Fruit fly (Drosophila melanogaster) whole organism, embryonic: ENCODE results near the gene CG14286.

ENCODE experiments used
- C15 ChIP-seq: fragments of 200-800 bp; sonication (Bioruptor generic); IDR thresholded peaks from 3 replicates; pipeline ENCODE4 v1.3.6; 2022; ENCODE audit warnings: missing biosample characterization, missing genetic modification characterization
- CG10321 ChIP-seq: fragments of 200-800 bp; sonication (Bioruptor generic); IDR thresholded peaks from 2 replicates; pipeline ENCODE4 v1.3.6; 2022; ENCODE audit warnings: missing biosample characterization, missing genetic modification characterization
- CG10431 ChIP-seq: fragments of 200-800 bp; sonication (Bioruptor generic); optimal IDR thresholded peaks from 3 replicates; lab custom pipeline; 2018; ENCODE audit warnings: missing biosample characterization, mild to moderate bottlenecking, missing genetic modification characterization
- CG11504 ChIP-seq: fragments of 200-800 bp; sonication (Bioruptor generic); optimal IDR thresholded peaks from 3 replicates; lab custom pipeline; 2019; ENCODE audit warnings: missing biosample characterization, mild to moderate bottlenecking, missing genetic modification characterization, moderate library complexity
- CG11695 ChIP-seq: fragments of 200-800 bp; sonication (Bioruptor generic); IDR thresholded peaks from 3 replicates; pipeline ENCODE4 v1.3.6; 2022; ENCODE audit warnings: missing biosample characterization, missing genetic modification characterization
- CG12071 ChIP-seq: fragments of 200-800 bp; sonication (Bioruptor generic); optimal IDR thresholded peaks from 3 replicates; lab custom pipeline; 2018; ENCODE audit warnings: missing biosample characterization, mild to moderate bottlenecking, missing genetic modification characterization
- CG12744 ChIP-seq: fragments of 200-800 bp; sonication (Bioruptor generic); optimal IDR thresholded peaks from 2 replicates; lab custom pipeline; 2016; ENCODE audit warnings: missing biosample characterization, missing genetic modification characterization
- CG13123 ChIP-seq: fragments of 200-800 bp; sonication (Bioruptor generic); optimal IDR thresholded peaks from 2 replicates; lab custom pipeline; 2016; ENCODE audit warnings: missing biosample characterization, missing genetic modification characterization
- CG14441 ChIP-seq: fragments of 200-800 bp; sonication (Bioruptor generic); IDR thresholded peaks from 2 replicates; pipeline ENCODE4 v1.3.6; 2022; ENCODE audit warnings: missing biosample characterization, missing genetic modification characterization
- CG17361 ChIP-seq: fragments of 200-800 bp; sonication (Bioruptor generic); IDR thresholded peaks from 3 replicates; pipeline ENCODE4 v1.3.6; 2022; ENCODE audit warnings: missing biosample characterization, missing genetic modification characterization
- CG2116 ChIP-seq: fragments of 200-800 bp; sonication (Bioruptor generic); optimal IDR thresholded peaks from 3 replicates; lab custom pipeline; 2018; ENCODE audit warnings: missing biosample characterization, mild to moderate bottlenecking, missing genetic modification characterization
- CG2889 ChIP-seq: fragments of 200-800 bp; sonication (Bioruptor generic); IDR thresholded peaks from 3 replicates; pipeline ENCODE4 v1.3.6; 2022; ENCODE audit warnings: missing biosample characterization, missing genetic modification characterization
- CG31224 ChIP-seq: fragments of 200-800 bp; sonication (Bioruptor generic); IDR thresholded peaks from 2 replicates; pipeline ENCODE4 v1.3.6; 2022; ENCODE audit warnings: missing biosample characterization, missing genetic modification characterization
- CG31388 ChIP-seq: fragments of 200-800 bp; sonication (Bioruptor generic); optimal IDR thresholded peaks from 2 replicates; lab custom pipeline; 2016; ENCODE audit warnings: missing biosample characterization, missing genetic modification characterization
- CG3838 ChIP-seq: fragments of 200-800 bp; sonication (Bioruptor generic); optimal IDR thresholded peaks from 3 replicates; lab custom pipeline; 2016; ENCODE audit warnings: missing biosample characterization, missing genetic modification characterization
- CG3847 ChIP-seq: fragments of 200-800 bp; sonication (Bioruptor generic); IDR thresholded peaks from 2 replicates; pipeline ENCODE4 v1.3.6; 2022; ENCODE audit warnings: missing biosample characterization, missing genetic modification characterization
- CG6175 ChIP-seq: fragments of 200-800 bp; sonication (Bioruptor generic); IDR thresholded peaks from 3 replicates; pipeline ENCODE4 v1.3.6; 2022; ENCODE audit warnings: missing biosample characterization, missing genetic modification characterization
- CG6765 ChIP-seq: fragments of 200-800 bp; sonication (Bioruptor generic); optimal IDR thresholded peaks from 3 replicates; lab custom pipeline; 2017; ENCODE audit warnings: missing biosample characterization, mild to moderate bottlenecking, missing genetic modification characterization
- CG8765 ChIP-seq: fragments of 200-800 bp; sonication (Bioruptor generic); IDR thresholded peaks from 2 replicates; pipeline ENCODE4 v1.3.6; 2022; ENCODE audit warnings: missing biosample characterization, missing genetic modification characterization
- CG9437 ChIP-seq: fragments of 200-800 bp; sonication (Bioruptor generic); optimal IDR thresholded peaks from 2 replicates; lab custom pipeline; 2018; ENCODE audit warnings: missing biosample characterization, mild to moderate bottlenecking, missing genetic modification characterization
- Dek ChIP-seq: fragments of 200-800 bp; sonication (Bioruptor generic); optimal IDR thresholded peaks from 3 replicates; lab custom pipeline; 2019; ENCODE audit warnings: missing biosample characterization, mild to moderate bottlenecking, missing genetic modification characterization, moderate library complexity
- Doc2 ChIP-seq: fragments of 200-800 bp; sonication (Bioruptor generic); IDR thresholded peaks from 2 replicates; pipeline ENCODE4 v1.3.6; 2022; ENCODE audit warnings: missing biosample characterization, missing genetic modification characterization
- Doc3 ChIP-seq: fragments of 200-800 bp; sonication (Bioruptor generic); IDR thresholded peaks from 3 replicates; pipeline ENCODE4 v1.3.6; 2022; ENCODE audit warnings: missing biosample characterization, missing genetic modification characterization; ENCODE audit not compliant: partially characterized antibody
- E2f1 ChIP-seq: fragments of 200-800 bp; sonication (Bioruptor generic); IDR thresholded peaks from 2 replicates; pipeline ENCODE4 v1.3.6; 2022; ENCODE audit warnings: missing biosample characterization, missing genetic modification characterization
- ERR ChIP-seq: fragments of 200-800 bp; sonication (Bioruptor generic); optimal IDR thresholded peaks from 2 replicates; lab custom pipeline; 2016; ENCODE audit warnings: missing biosample characterization, missing genetic modification characterization
- Fer2 ChIP-seq: fragments of 200-800 bp; sonication (Bioruptor generic); optimal IDR thresholded peaks from 2 replicates; lab custom pipeline; 2018; ENCODE audit warnings: missing biosample characterization, mild to moderate bottlenecking, missing genetic modification characterization, moderate library complexity
- Hr78 ChIP-seq, 2 experiments: fragments of 200-800 bp in 1 of 2; fragments of >200 bp in 1 of 2; sonication (Bioruptor generic) in 1 of 2; optimal IDR thresholded peaks; 2 replicates each; lab custom pipeline; 2017 to 2019; ENCODE audit warnings: missing biosample characterization in 2 of 2, missing genetic modification characterization in 2 of 2, mild to moderate bottlenecking in 1 of 2, moderate library complexity in 1 of 2
- Meics ChIP-seq: fragments of 200-800 bp; sonication (Bioruptor generic); optimal IDR thresholded peaks from 2 replicates; lab custom pipeline; 2017; ENCODE audit warnings: missing biosample characterization, mild to moderate bottlenecking, missing genetic modification characterization
- Nf-YA ChIP-seq: fragments of 200-800 bp; sonication (Bioruptor generic); IDR thresholded peaks from 2 replicates; pipeline ENCODE4 v1.3.6; 2022; ENCODE audit warnings: missing biosample characterization, missing genetic modification characterization
- Poxn ChIP-seq: fragments of 200-800 bp; sonication (Bioruptor generic); IDR thresholded peaks from 2 replicates; pipeline ENCODE4 v1.3.6; 2022; ENCODE audit warnings: missing biosample characterization, missing genetic modification characterization
- Side ChIP-seq: fragments of 200-800 bp; sonication (Bioruptor generic); optimal IDR thresholded peaks from 2 replicates; lab custom pipeline; 2016; ENCODE audit warnings: missing biosample characterization, missing genetic modification characterization
- Ssrp ChIP-seq: fragments of 200-800 bp; sonication (Bioruptor generic); optimal IDR thresholded peaks from 2 replicates; lab custom pipeline; 2018; ENCODE audit warnings: missing biosample characterization, mild to moderate bottlenecking, missing genetic modification characterization, moderate library complexity
- bigmax ChIP-seq: fragments of 200-800 bp; sonication (Bioruptor generic); optimal IDR thresholded peaks from 2 replicates; lab custom pipeline; 2018; ENCODE audit warnings: missing biosample characterization, mild to moderate bottlenecking, missing genetic modification characterization
- dmrt11E ChIP-seq: fragments of 200-800 bp; sonication (Bioruptor generic); optimal IDR thresholded peaks from 3 replicates; lab custom pipeline; 2018; ENCODE audit warnings: missing biosample characterization, mild to moderate bottlenecking, missing genetic modification characterization, moderate library complexity
- fu2 ChIP-seq: fragments of 200-800 bp; sonication (Bioruptor generic); optimal IDR thresholded peaks from 2 replicates; lab custom pipeline; 2016; ENCODE audit warnings: missing biosample characterization, missing genetic modification characterization
- gem ChIP-seq: fragments of 200-800 bp; sonication (Bioruptor generic); optimal IDR thresholded peaks from 2 replicates; lab custom pipeline; 2019; ENCODE audit warnings: missing biosample characterization, mild to moderate bottlenecking, missing genetic modification characterization, moderate library complexity
- grau ChIP-seq: fragments of 200-800 bp; optimal IDR thresholded peaks from 3 replicates; lab custom pipeline; 2019; ENCODE audit warnings: missing biosample characterization, mild to moderate bottlenecking, missing genetic modification characterization, moderate library complexity
- jumu ChIP-seq: fragments of 200-800 bp; sonication (Bioruptor generic); optimal IDR thresholded peaks from 3 replicates; lab custom pipeline; 2016; ENCODE audit warnings: missing biosample characterization, missing genetic modification characterization
- mirr ChIP-seq: fragments of 200-800 bp; sonication (Bioruptor generic); optimal IDR thresholded peaks from 3 replicates; lab custom pipeline; 2018; ENCODE audit warnings: missing biosample characterization, mild to moderate bottlenecking, missing genetic modification characterization
- prd ChIP-seq, 3 experiments: fragments of >200 bp in 2 of 3; fragments of 200-800 bp in 1 of 3; sonication (Bioruptor generic) in 1 of 3; optimal IDR thresholded peaks in 2 of 3; IDR thresholded peaks in 1 of 3; 2 replicates in 2 of 3; 3 replicates in 1 of 3; pipeline versions ENCODE4 v1.3.6 to Lab custom; 2017 to 2022; ENCODE audit warnings: missing biosample characterization in 1 of 3, missing genetic modification characterization in 1 of 3
- row ChIP-seq: fragments of 200-800 bp; sonication (Bioruptor generic); IDR thresholded peaks from 3 replicates; pipeline ENCODE4 v1.3.6; 2022; ENCODE audit warnings: missing biosample characterization, missing genetic modification characterization
- run ChIP-seq: fragments of 200-800 bp; sonication (Bioruptor generic); optimal IDR thresholded peaks from 3 replicates; lab custom pipeline; 2018; ENCODE audit warnings: missing biosample characterization, mild to moderate bottlenecking, missing genetic modification characterization
- sens ChIP-seq: fragments of 200-800 bp; sonication (Bioruptor generic); peaks from one replicate; lab custom pipeline; 2016; ENCODE audit warnings: missing biosample characterization, missing genetic modification characterization
- sna ChIP-seq: fragments of 200-800 bp; sonication (Bioruptor generic); IDR thresholded peaks from 2 replicates; pipeline ENCODE4 v1.3.6; 2022; ENCODE audit warnings: missing biosample characterization, missing genetic modification characterization; ENCODE audit not compliant: partially characterized antibody
- ttk ChIP-seq: fragments of 200-800 bp; sonication (Bioruptor generic); IDR thresholded peaks from 2 replicates; pipeline ENCODE4 v2.1.2; 2022; ENCODE audit warnings: missing biosample characterization, missing genetic modification characterization
- vfl ChIP-seq: fragments of 200-800 bp; sonication (Bioruptor generic); optimal IDR thresholded peaks from 2 replicates; lab custom pipeline; 2016; ENCODE audit warnings: missing biosample characterization, missing genetic modification characterization

The CG14286 gene

dm6 chr3R:18997388-18998287 lies 26.3 kb upstream of the CG14286 start (continued):
- TF ChIP-seq CG6175 (GFP tag; lab: Robert Waterston, UW) (no peak), vfl (no peak), CG31388 (GFP tag; lab: Kevin White, UChicago) (no peak), Nf-YA (GFP tag; lab: Robert Waterston, UW) (no peak), CG17361 (GFP tag; lab: Robert Waterston, UW) (peak; percentile 48; the same call in 2 of the 3 replicates), CG11695 (GFP tag; lab: Robert Waterston, UW) (no peak), fu2 (GFP tag; lab: Kevin White, UChicago) (no peak), Doc2 (no peak), CG9437 (GFP tag; lab: Kevin White, UChicago) (peak; percentile 29), CG10321 (GFP tag; lab: Robert Waterston, UW) (peak; percentile 45; the same call in 1 of the 2 replicates), CG8765 (GFP tag; lab: Robert Waterston, UW) (no peak), sna (GFP tag; lab: Robert Waterston, UW) (no peak), CG13123 (GFP tag; lab: Kevin White, UChicago) (peak; percentile 54), bigmax (no peak), Meics (GFP tag; lab: Kevin White, UChicago) (no peak), ttk (GFP tag; lab: Robert Waterston, UW) (no peak), E2f1 (GFP tag; lab: Robert Waterston, UW) (no peak; the same call in 1 of the 2 replicates), CG31224 (GFP tag; lab: Robert Waterston, UW) (no peak), run (tag; lab: Kevin White, UChicago) (peak; percentile 64), sens (peak; percentile 92), CG2889 (GFP tag; lab: Robert Waterston, UW) (no peak), prd (optimal IDR thresholded peaks at IDR 0.05; lab: Kevin White, UChicago) (no peak), prd (GFP tag; IDR thresholded peaks at IDR 0.05; lab: Robert Waterston, UW) (no peak), Hr78 (GFP tag; optimal IDR thresholded peaks at IDR 0.05; lab: Kevin White, UChicago) (peak in 1 of 2 experiments; percentile 59), CG12744 (GFP tag; lab: Kevin White, UChicago) (peak; percentile 56), Poxn (GFP tag; lab: Robert Waterston, UW) (no peak), CG3847 (GFP tag; lab: Robert Waterston, UW) (peak; percentile 33; the same call in 1 of the 2 replicates), ERR (no peak), CG2116 (peak; percentile 76), CG11504 (tag; lab: Kevin White, UChicago) (peak; percentile 49), C15 (GFP tag; lab: Robert Waterston, UW) (no peak), CG6765 (GFP tag; lab: Kevin White, UChicago) (no peak), gem (peak; percentile 77), Dek (tag; lab: Kevin White, UChicago) (peak; percentile 6), Side (GFP tag; lab: Kevin White, UChicago) (peak; percentile 66), Ssrp (peak; percentile 8), Fer2 (no peak), mirr (no peak), CG14441 (GFP tag; lab: Robert Waterston, UW) (0 out of 2 replicates have a peak, but pooled peaks have one; percentile 12), row (no peak), jumu (GFP tag; lab: Kevin White, UChicago) (no peak), dmrt11E (tag; lab: Kevin White, UChicago) (peak; percentile 90), CG3838 (peak; percentile 80), CG12071 (GFP tag; lab: Kevin White, UChicago) (peak; percentile 71), CG10431 (GFP tag; lab: Kevin White, UChicago) (peak; percentile 93), Doc3 (GFP tag; lab: Robert Waterston, UW) (no peak), grau (tag; lab: Kevin White, UChicago) (peak; percentile 39)
